Fruit fly (Drosophila melanogaster): ENCODE data around the gene CG12025.

CG12025 gene

dm6 chr3L:1853277-1853676 is 12.0 kb upstream of the CG12025 start:
- TF ChIP-seq usp (GFP tag; optimal IDR thresholded peaks at IDR 0.05) (no peak), pan (optimal IDR thresholded peaks at IDR 0.05) (no peak), EcR (GFP tag; optimal IDR thresholded peaks at IDR 0.05) (no peak), psq (optimal IDR thresholded peaks at IDR 0.05) (no peak), CG8478 (optimal IDR thresholded peaks at IDR 0.05) (no peak), Dll (optimal IDR thresholded peaks at IDR 0.05) (no peak)

- TF ChIP-seq usp (GFP tag; optimal IDR thresholded peaks at IDR 0.05) (no peak), pan (optimal IDR thresholded peaks at IDR 0.05) (no peak), CG8478 (optimal IDR thresholded peaks at IDR 0.05) (no peak), Dll (optimal IDR thresholded peaks at IDR 0.05) (no peak), psq (optimal IDR thresholded peaks at IDR 0.05) (no peak), EcR (GFP tag; optimal IDR thresholded peaks at IDR 0.05) (no peak)
Observed at dm6 chr3L:1855491-1855890, 9.7 kb upstream of the CG12025 start, which contains the start of gene CNMa. CNMa (minus strand) TSS chr3L:1855591.

dm6 chr3L:1856467-1857350 is 8.5 kb upstream of the CG12025 start, which contains the start of gene CG12024:
CG12024 (plus strand) TSS chr3L:1857165.
- TF ChIP-seq usp (GFP tag; optimal IDR thresholded peaks at IDR 0.05) (no peak), pan (optimal IDR thresholded peaks at IDR 0.05) (no peak), CG8478 (optimal IDR thresholded peaks at IDR 0.05) (no peak)

DNA sequence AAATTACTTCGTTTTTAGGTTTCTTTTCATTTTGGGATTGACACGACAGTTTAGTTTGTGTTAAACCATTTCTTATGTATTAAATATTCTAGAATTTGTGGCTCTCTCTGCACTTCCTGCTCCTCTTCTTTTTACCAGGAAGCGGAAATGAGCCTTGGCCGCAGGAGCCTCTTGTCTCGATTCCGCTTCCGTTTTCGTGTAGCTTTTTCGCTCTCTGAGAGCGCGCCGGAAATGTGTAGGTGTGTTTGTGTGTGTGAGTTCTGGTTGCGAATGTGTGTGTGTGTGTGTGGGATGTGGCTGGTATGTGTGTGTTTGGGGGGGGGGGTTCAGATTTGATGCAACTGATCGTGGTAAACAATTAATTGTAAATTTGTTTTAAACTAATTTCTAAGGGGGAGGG is 5.7 kb upstream of the CG12025 start:
- no peak for TF ChIP-seq EcR (GFP tag; optimal IDR thresholded peaks at IDR 0.05)
- no peak for TF ChIP-seq pan (optimal IDR thresholded peaks at IDR 0.05)
- TF ChIP-seq psq (optimal IDR thresholded peaks at IDR 0.05), result no peak

- TF ChIP-seq CG8478 (optimal IDR thresholded peaks at IDR 0.05), result no peak
- no peak for TF ChIP-seq pan (optimal IDR thresholded peaks at IDR 0.05)
- no peak for TF ChIP-seq usp (GFP tag; optimal IDR thresholded peaks at IDR 0.05)
- TF ChIP-seq EcR (GFP tag; optimal IDR thresholded peaks at IDR 0.05), result no peak
Observed at dm6 chr3L:1860749-1861148, 4.5 kb upstream of the CG12025 start.

DNA sequence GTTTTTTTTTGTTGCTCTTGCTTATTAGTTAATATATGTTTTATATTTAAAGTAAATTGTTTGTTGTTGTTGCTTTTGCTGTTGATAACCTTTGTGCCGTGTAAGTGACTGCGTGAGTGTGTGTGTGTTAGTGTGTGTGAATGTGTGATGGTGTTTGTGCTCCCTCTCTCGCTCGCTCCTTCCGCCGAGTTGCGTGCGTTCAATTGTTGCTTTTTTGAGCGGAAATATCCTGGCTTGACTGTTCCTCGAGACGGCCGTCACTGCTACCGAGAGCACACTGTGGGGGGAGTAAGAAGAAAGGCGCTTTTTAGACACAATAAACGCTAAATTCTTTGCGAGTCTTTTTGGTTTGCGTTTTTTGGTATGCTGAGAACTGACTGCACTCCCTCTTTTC is 3.8 kb upstream of the CG12025 start:
- TF ChIP-seq usp (GFP tag; optimal IDR thresholded peaks at IDR 0.05) (no peak), EcR (GFP tag; optimal IDR thresholded peaks at IDR 0.05) (no peak), CG8478 (optimal IDR thresholded peaks at IDR 0.05) (peak; percentile 28)

DNA sequence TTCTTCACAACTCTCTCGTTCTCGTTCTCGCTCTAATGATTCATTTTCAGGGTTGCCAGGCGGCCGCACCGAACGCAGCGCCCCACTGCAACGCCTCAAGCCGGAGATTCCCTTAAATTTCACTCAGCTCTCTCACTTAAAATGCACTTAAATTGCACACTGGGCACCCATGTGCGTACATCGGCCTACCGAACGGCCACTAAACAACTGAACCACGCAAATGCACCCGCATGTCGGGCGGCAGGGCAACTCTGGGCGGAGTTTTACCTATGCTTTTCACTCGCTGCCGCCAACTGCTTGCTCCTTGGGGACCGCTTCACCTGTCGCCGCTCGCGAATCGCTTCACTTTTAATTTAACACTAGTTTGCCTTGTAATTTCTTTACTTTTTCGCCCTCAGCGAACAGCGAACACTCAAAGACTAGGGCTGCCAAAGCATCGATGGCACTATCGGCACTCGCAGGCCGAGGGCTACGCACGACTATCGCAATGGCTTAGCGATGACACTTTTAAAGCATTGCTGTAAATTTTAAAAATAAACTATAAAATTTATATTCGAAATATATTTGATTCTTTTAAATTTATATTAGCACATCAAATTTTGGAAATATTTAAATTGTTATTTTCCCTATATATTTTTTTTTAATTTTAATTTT is 3.3 kb upstream of the CG12025 start, which contains the start of gene Rap1:
Gene Rap1 (minus strand): TSS at position 446 of the 654 bp plus-strand sequence.
- TF ChIP-seq CG8478 (optimal IDR thresholded peaks at IDR 0.05), result no peak
- peak; percentile 20 for TF ChIP-seq Dll (optimal IDR thresholded peaks at IDR 0.05)
- no peak for TF ChIP-seq psq (optimal IDR thresholded peaks at IDR 0.05)
- TF ChIP-seq pan (optimal IDR thresholded peaks at IDR 0.05), result no peak
- no peak for TF ChIP-seq EcR (GFP tag; optimal IDR thresholded peaks at IDR 0.05)

- TF ChIP-seq Dll (optimal IDR thresholded peaks at IDR 0.05), result peak; percentile 42
- no peak for TF ChIP-seq CG8478 (optimal IDR thresholded peaks at IDR 0.05)
- no peak for TF ChIP-seq pan (optimal IDR thresholded peaks at IDR 0.05)
Observed at dm6 chr3L:1866021-1866811, 986 bp downstream of the CG12025 start.

dm6 chr3L:1868841-1869240 is 3.6 kb downstream of the CG12025 start:
- TF ChIP-seq EcR (GFP tag; optimal IDR thresholded peaks at IDR 0.05) (no peak), psq (optimal IDR thresholded peaks at IDR 0.05) (no peak), pan (optimal IDR thresholded peaks at IDR 0.05) (no peak), usp (GFP tag; optimal IDR thresholded peaks at IDR 0.05) (no peak), Dll (optimal IDR thresholded peaks at IDR 0.05) (no peak), CG8478 (optimal IDR thresholded peaks at IDR 0.05) (no peak)

DNA sequence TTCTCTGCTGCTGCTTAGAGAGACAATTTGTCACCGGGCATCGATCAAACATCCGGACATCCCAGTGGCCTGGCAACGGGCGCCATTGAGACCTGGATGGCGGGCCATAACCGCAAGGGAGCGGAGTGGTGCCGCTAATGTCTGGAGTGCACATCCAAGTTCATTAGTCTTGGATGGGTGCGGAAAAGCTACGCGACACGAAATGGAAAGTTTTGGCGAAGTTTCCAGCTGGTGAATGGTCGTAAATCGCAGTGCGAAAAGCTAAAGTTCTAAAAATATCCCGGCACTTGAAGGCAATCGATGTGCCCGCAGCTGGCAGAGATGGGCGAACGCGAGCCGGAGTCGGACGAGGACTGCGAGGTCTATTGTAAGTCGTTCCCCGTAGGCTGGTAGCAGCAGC is 4.5 kb downstream of the CG12025 start, which contains the start of gene CG13924:
Gene CG13924 (plus strand): TSS at position 301 of the 400 bp plus-strand sequence.
- no peak for TF ChIP-seq usp (GFP tag; optimal IDR thresholded peaks at IDR 0.05)
- no peak for TF ChIP-seq CG8478 (optimal IDR thresholded peaks at IDR 0.05)
- TF ChIP-seq EcR (GFP tag; optimal IDR thresholded peaks at IDR 0.05), result no peak
- TF ChIP-seq psq (optimal IDR thresholded peaks at IDR 0.05), result no peak
- no peak for TF ChIP-seq Dll (optimal IDR thresholded peaks at IDR 0.05)

DNA sequence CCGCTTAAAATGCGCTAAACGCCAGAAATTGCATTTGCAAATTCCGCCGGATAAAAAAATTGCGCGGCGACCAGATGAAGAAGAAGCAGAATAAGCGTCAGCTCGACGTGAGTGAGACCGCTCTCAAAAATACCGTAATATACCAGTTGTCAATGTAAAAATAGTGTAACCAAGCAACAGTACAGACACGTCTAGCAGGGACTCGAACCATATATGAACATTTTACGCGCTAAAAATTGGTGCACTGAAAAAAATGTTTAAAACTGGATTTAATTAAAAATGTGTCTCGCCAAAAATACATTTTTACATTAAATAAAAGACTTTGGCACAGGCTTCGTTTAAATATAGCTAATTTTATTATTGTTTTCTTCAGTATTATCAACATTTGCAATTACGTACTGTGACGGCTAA is 11.0 kb downstream of the CG12025 start, which contains the start of gene dre4:
Gene dre4 (minus strand): TSS at position 98 of the 411 bp plus-strand sequence.
- no peak for TF ChIP-seq CG8478 (optimal IDR thresholded peaks at IDR 0.05)
- TF ChIP-seq psq (optimal IDR thresholded peaks at IDR 0.05), result no peak
- no peak for TF ChIP-seq pan (optimal IDR thresholded peaks at IDR 0.05)
- no peak for TF ChIP-seq Dll (optimal IDR thresholded peaks at IDR 0.05)
- TF ChIP-seq usp (GFP tag; optimal IDR thresholded peaks at IDR 0.05), result no peak
- no peak for TF ChIP-seq EcR (GFP tag; optimal IDR thresholded peaks at IDR 0.05)

dm6 chr3L:1880692-1881091 is 15.5 kb downstream of the CG12025 start:
- TF ChIP-seq Dll (optimal IDR thresholded peaks at IDR 0.05) (no peak), psq (optimal IDR thresholded peaks at IDR 0.05) (no peak), pan (optimal IDR thresholded peaks at IDR 0.05) (no peak), usp (GFP tag; optimal IDR thresholded peaks at IDR 0.05) (no peak), CG8478 (optimal IDR thresholded peaks at IDR 0.05) (no peak), EcR (GFP tag; optimal IDR thresholded peaks at IDR 0.05) (no peak)

All from whole organism.